Fruit fly (Drosophila melanogaster): ENCODE data around the gene Cpr65Ec.

The Cpr65Ec gene

DNA sequence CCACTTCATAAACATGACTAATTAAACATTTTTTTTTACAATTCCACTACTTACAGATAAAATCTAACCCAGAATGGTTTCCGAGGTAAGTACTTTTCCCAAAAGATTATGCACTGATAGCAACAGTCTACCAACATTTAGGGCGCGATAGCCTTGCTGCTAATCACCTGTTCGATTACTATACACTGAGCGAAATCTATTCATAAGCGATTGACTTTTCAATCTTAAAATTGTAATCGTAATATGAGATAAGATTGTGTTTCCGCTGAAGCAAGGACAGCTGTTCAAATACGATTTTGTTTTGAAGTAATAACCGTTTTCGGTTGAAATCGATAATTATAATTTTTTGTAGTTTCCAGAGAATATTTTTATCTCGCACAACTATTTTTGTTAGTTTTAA is 39.6 kb downstream of the Cpr65Ec start (continued):
- TF ChIP-seq vfl (GFP tag; optimal IDR thresholded peaks at IDR 0.05): no peak
- TF ChIP-seq lab (GFP tag; optimal IDR thresholded peaks at IDR 0.05): peak; percentile 52
- TF ChIP-seq GATAe (GFP tag; conservative IDR thresholded peaks at IDR 0.05): peak; percentile 79
- no peak for TF ChIP-seq luna (GFP tag; optimal IDR thresholded peaks at IDR 0.05)

DNA sequence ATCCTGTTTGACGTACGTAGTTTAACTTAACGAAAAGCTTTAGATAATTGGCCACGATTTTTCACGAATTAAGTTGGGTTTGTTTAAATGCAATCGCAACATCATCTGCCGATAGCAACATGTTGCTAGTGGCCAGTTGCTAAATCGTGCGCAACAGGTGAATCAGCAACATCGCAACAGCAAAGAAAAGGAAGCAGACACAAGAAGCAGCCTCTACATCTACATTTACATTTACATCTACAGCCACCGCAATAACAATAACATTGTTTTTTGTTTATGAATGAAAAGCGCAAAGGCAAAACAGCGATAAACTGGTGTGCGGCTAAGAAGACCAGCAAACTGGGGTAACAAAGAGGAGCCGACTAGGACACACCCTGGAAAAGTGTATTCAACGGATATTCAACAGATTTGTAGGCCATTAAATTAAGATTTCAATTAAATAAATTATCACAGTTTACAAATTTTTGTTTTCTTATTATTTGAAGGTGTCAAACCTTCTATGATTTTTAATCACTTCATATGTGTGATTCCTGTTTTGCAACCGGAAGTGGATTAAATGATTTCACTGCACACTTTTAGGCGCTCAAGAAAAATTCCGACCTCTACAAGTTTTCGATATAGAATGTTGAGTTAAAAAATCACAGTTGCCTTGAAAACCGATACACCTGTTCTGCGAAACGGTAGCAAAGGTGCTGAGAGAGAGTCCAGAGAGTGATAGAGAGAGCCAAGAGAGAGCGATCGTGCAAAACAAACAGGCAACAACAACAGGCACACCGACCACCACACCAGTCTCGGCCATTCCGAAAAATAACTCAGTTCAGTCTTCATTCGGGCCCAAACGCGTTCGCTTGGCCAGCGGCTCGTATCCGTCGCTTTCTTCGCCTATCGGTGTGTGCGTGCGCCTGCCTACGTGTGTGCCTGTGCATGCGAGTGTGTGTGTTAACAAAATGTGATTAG is 41.0 kb downstream of the Cpr65Ec start, which contains the start of gene melt:
Gene melt, plus strand, starts transcription at position 818 of the 957 bp plus-strand sequence.
- TF ChIP-seq CG10959 (GFP tag; IDR thresholded peaks at IDR 0.05) (peak; percentile 61; the same call in 1 of the 2 replicates), gce (GFP tag; IDR thresholded peaks at IDR 0.05) (peak; percentile 35; the same call in 1 of the 3 replicates), Aef1 (GFP tag; IDR thresholded peaks at IDR 0.05) (peak; percentile 66; the same call in 1 of the 3 replicates), CG8089 (GFP tag; optimal IDR thresholded peaks at IDR 0.05) (peak; percentile 85), Bgb (GFP tag; IDR thresholded peaks at IDR 0.05; ENCODE audit: partially characterized antibody) (peak; percentile 73), esg (GFP tag; conservative IDR thresholded peaks at IDR 0.05) (peak; percentile 78), HLH54F (GFP tag; optimal IDR thresholded peaks at IDR 0.05) (peak; percentile 91), CG14710 (tag; optimal IDR thresholded peaks at IDR 0.05) (peak; percentile 87), CG15011 (GFP tag; optimal IDR thresholded peaks at IDR 0.05) (peak; percentile 84), jing (GFP tag; optimal IDR thresholded peaks at IDR 0.05) (peak; percentile 77), CG33213 (GFP tag; optimal IDR thresholded peaks at IDR 0.05) (peak; percentile 58), CG11560 (tag; IDR thresholded peaks at IDR 0.05) (peak; percentile 43; the same call in 1 of the 3 replicates), gcm2 (GFP tag; optimal IDR thresholded peaks at IDR 0.05) (peak; percentile 66), Atf3 (GFP tag; optimal IDR thresholded peaks at IDR 0.05) (peak; percentile 77), dan (GFP tag; IDR thresholded peaks at IDR 0.05) (peak; percentile 39; the same call in 1 of the 2 replicates), Eip74EF (GFP tag; optimal IDR thresholded peaks at IDR 0.05) (peak in 1 of 2 experiments; percentile 87), NK7.1 (GFP tag; optimal IDR thresholded peaks at IDR 0.05) (peak; percentile 86), gro (GFP tag; optimal IDR thresholded peaks at IDR 0.05) (peak; percentile 90), CG17186 (GFP tag; optimal IDR thresholded peaks at IDR 0.05) (peak; percentile 5), CG18619 (GFP tag; optimal IDR thresholded peaks at IDR 0.05) (peak; percentile 89), mam (GFP tag; optimal IDR thresholded peaks at IDR 0.05) (peak; percentile 91), ato (GFP tag; IDR thresholded peaks at IDR 0.05; ENCODE audit: partially characterized antibody) (0 out of 2 replicates have a peak, but pooled peaks have one; percentile 40), CG30403 (GFP tag; optimal IDR thresholded peaks at IDR 0.05) (peak; percentile 94), Side (GFP tag; optimal IDR thresholded peaks at IDR 0.05) (peak; percentile 81), NFAT (GFP tag; IDR thresholded peaks at IDR 0.05) (peak; percentile 60), CG11695 (GFP tag; IDR thresholded peaks at IDR 0.05) (peak; percentile 80), CG6854 (GFP tag; optimal IDR thresholded peaks at IDR 0.05) (peak; percentile 84), Poxn (GFP tag; IDR thresholded peaks at IDR 0.05) (0 out of 2 replicates have a peak, but pooled peaks have one; percentile 56), lmd (GFP tag; IDR thresholded peaks at IDR 0.05) (peak; percentile 84), CG5245 (GFP tag; optimal IDR thresholded peaks at IDR 0.05) (peak; percentile 80), sna (GFP tag; IDR thresholded peaks at IDR 0.05; ENCODE audit: partially characterized antibody) (no peak), CG32772 (GFP tag; IDR thresholded peaks at IDR 0.05) (peak; percentile 55), pita (GFP tag; optimal IDR thresholded peaks at IDR 0.05) (peak; percentile 14), sens (GFP tag) (peak; percentile 99), Drgx (GFP tag; IDR thresholded peaks at IDR 0.05) (peak; percentile 56), Doc2 (GFP tag; IDR thresholded peaks at IDR 0.05) (peak; percentile 63; the same call in 1 of the 2 replicates), tgo (GFP tag; IDR thresholded peaks at IDR 0.05) (peak; percentile 79), Taf1 (GFP tag; IDR thresholded peaks at IDR 0.05) (peak; percentile 43), CG12236 (GFP tag; optimal IDR thresholded peaks at IDR 0.05) (peak; percentile 71), CG3726 (GFP tag; IDR thresholded peaks at IDR 0.05) (no peak), CG12659 (GFP tag; optimal IDR thresholded peaks at IDR 0.05) (peak; percentile 92), CG4730 (GFP tag; IDR thresholded peaks at IDR 0.05) (peak; percentile 64), twi (tag; optimal IDR thresholded peaks at IDR 0.05) (peak; percentile 81)

Measured in whole organism, embryonic.